Fruit fly (Drosophila melanogaster) whole organism, prepupa: ENCODE results near the gene CG13042.

Source experiments
- CG11294 ChIP-seq: fragments of 200-800 bp; sonication (Bioruptor generic); IDR thresholded peaks from 2 replicates; pipeline ENCODE4 v1.3.6; 2022; ENCODE audit warnings: missing biosample characterization, missing genetic modification characterization
- CG32006 ChIP-seq: fragments of 200-800 bp; sonication (Bioruptor generic); optimal IDR thresholded peaks from 3 replicates; lab custom pipeline; 2017; ENCODE audit warnings: missing biosample characterization, mild to moderate bottlenecking, missing genetic modification characterization
- CG6854 ChIP-seq: fragments of 200-800 bp; sonication (Bioruptor generic); optimal IDR thresholded peaks from 2 replicates; lab custom pipeline; 2017; ENCODE audit warnings: missing biosample characterization, mild to moderate bottlenecking, missing genetic modification characterization
- CG8119 ChIP-seq: fragments of 200-800 bp; sonication (Bioruptor generic); IDR thresholded peaks from 3 replicates; pipeline ENCODE4 v1.3.6; 2022; ENCODE audit warnings: missing biosample characterization, missing genetic modification characterization
- acj6 ChIP-seq: fragments of 200-800 bp; sonication (Bioruptor generic); optimal IDR thresholded peaks from 3 replicates; lab custom pipeline; 2016; ENCODE audit warnings: missing biosample characterization, missing genetic modification characterization
- fd85E ChIP-seq: fragments of 200-800 bp; sonication (Bioruptor generic); optimal IDR thresholded peaks from 3 replicates; lab custom pipeline; 2016; ENCODE audit warnings: missing biosample characterization, missing genetic modification characterization
- topi ChIP-seq: fragments of 200-800 bp; sonication (Bioruptor generic); optimal IDR thresholded peaks from 3 replicates; lab custom pipeline; 2016; ENCODE audit warnings: missing biosample characterization, missing genetic modification characterization

dm6 chr3L:16279171-16279570 is 29.1 kb downstream of the CG13042 start, which contains the start of gene CG13050:
- TF ChIP-seq CG32006 (GFP tag; lab: Kevin White, UChicago) = no peak
- no peak for TF ChIP-seq fd85E (GFP tag; lab: Kevin White, UChicago)
- no peak for TF ChIP-seq acj6 (GFP tag; lab: Kevin White, UChicago)
- TF ChIP-seq CG8119 (GFP tag; lab: Robert Waterston, UW) = no peak
- no peak for TF ChIP-seq topi (GFP tag; lab: Kevin White, UChicago)
- TF ChIP-seq CG6854 (GFP tag; lab: Kevin White, UChicago) = no peak
- no peak for TF ChIP-seq CG11294 (GFP tag; lab: Robert Waterston, UW)
